Worm (Caenorhabditis elegans): ENCODE data around the gene mars-1.

DNA sequence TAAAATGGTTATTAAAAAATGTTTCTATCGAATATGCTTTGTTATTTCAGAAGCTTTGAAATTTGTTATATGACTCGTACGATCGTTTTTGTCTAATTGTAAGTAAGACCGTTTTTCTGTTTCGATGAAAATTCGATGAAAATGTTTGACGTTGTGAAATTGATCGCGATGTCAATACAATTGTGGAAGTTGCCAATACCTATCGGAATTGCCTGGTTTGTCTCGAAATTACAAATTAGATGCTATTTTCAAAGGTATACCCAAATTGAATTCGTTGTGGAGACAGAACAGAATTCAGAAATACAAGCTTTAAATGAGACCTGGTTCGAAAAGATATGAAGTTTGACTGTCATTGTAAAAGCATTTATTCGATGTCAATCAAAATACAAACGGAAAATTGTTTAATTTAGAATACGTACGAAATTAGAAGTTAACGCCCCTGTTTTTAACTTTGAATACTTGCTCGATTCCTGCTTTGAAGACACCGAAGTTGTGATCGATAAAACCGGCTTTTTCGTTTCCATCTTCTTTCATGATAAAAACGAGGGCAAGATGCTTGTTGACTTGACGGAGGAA is 31.9 kb downstream of the mars-1 start:
- TF ChIP-seq flt-1 (GFP tag; IDR thresholded peaks at IDR 0.05) (no peak), ztf-23 (GFP tag; IDR thresholded peaks at IDR 0.05) (no peak), ref-1 (GFP tag; conservative IDR thresholded peaks at IDR 0.05) (no peak), cog-1 (tag; optimal IDR thresholded peaks at IDR 0.05) (no peak), klf-2 (GFP tag; conservative IDR thresholded peaks at IDR 0.05) (no peak), med-1 (GFP tag; optimal IDR thresholded peaks at IDR 0.05; ENCODE audit: insufficient read depth) (no peak), ztf-29 (GFP tag; IDR thresholded peaks at IDR 0.05) (no peak), T22C8.4 (GFP tag; IDR thresholded peaks at IDR 0.05) (no peak), tab-1 (GFP tag; IDR thresholded peaks at IDR 0.05) (no peak)
